Worm (Caenorhabditis elegans): ENCODE measurements around the gene F54D5.24.

- TF ChIP-seq lin-15B (tag; optimal IDR thresholded peaks at IDR 0.05) (no peak), ceh-28 (tag; optimal IDR thresholded peaks at IDR 0.05) (no peak), nhr-237 (tag; optimal IDR thresholded peaks at IDR 0.05) (no peak), ZK546.5 (tag; optimal IDR thresholded peaks at IDR 0.05) (no peak), ztf-11 (tag; optimal IDR thresholded peaks at IDR 0.05) (no peak), aly-2 (tag; optimal IDR thresholded peaks at IDR 0.05) (no peak), mml-1 (tag; optimal IDR thresholded peaks at IDR 0.05) (no peak), nhr-77 (tag; optimal IDR thresholded peaks at IDR 0.05) (no peak), elt-3 (tag; optimal IDR thresholded peaks at IDR 0.05) (no peak), zag-1 (tag; optimal IDR thresholded peaks at IDR 0.05) (no peak), elt-2 (tag; optimal IDR thresholded peaks at IDR 0.05) (no peak)
These were observed 41.0 kb upstream of the F54D5.24 start, which contains the start of gene srh-44 for ce11 chrII:11514775-11515174.
